Worm (Caenorhabditis elegans): ENCODE data around the gene T24F1.7.
A peak's percentile ranks its signal among the peaks of the same experiment; 100 is the strongest.

The T24F1.7 gene

DNA sequence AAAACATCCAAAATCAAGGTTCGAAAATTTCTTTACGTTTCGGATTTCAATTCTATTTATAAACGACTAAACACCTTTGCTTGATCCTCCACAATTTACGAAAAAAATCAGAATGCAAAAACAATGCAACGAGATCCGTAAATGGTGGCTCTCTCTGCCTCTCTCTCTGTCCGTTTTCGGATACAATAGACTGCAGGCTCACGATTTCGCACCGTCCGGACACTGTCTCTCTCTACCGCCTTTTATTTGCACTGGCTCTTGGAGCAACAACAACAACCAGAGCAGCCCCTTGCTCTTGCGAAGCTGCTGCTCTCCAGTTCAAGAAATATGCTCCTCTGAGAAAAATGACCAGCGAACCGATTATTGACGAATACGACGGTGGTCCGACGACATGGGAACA lies at the start of gene T24F1.7:
T24F1.7 (plus strand) TSS at position 301 of the 400 bp plus-strand sequence.
- TF ChIP-seq F10B5.3 (tag; optimal IDR thresholded peaks at IDR 0.05) (no peak), fkh-10 (GFP tag; optimal IDR thresholded peaks at IDR 0.05) (no peak), Y105C5A.15 (GFP tag; IDR thresholded peaks at IDR 0.05) (no peak), set-16 (GFP tag; IDR thresholded peaks at IDR 0.05) (peak; percentile 34; the same call in 1 of the 2 replicates), D1046.2 (GFP tag; IDR thresholded peaks at IDR 0.05) (0 out of 2 replicates have a peak, but pooled peaks have one; percentile 5), nhr-77 (tag; optimal IDR thresholded peaks at IDR 0.05) (no peak), nhr-25 (tag; optimal IDR thresholded peaks at IDR 0.05; ENCODE audit: borderline replicate concordance, insufficient read depth) (no peak), ztf-11 (tag; optimal IDR thresholded peaks at IDR 0.05) (no peak), nhr-237 (tag; optimal IDR thresholded peaks at IDR 0.05) (no peak), aha-1 (tag) (peak; percentile 72), php-3 (GFP tag; IDR thresholded peaks at IDR 0.05) (no peak), nhr-76 (tag; optimal IDR thresholded peaks at IDR 0.05) (no peak)

DNA sequence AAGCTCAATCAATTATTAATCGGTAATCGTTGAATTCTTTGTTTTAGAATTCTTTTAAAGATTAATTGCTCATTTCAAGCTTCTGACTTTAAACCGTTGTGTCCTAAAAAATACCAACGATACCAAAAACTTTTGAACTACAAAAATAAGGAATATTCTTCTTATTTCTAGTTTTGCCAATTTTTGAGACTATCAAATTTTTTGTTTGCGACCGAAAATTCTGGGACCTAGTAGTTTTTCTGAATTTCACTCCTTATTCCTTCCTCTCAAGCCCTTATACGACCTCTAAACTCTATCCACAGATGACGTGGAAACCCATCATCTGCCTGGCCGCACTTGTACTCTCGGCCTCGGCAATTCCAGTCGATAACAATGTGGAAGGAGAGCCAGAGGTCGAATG lies 43.5 kb upstream of the T24F1.7 start, which contains the start of gene cut-1:
cut-1 (plus strand) TSS at position 301 of the 400 bp plus-strand sequence.
- no peak for TF ChIP-seq snpc-1.2 (GFP tag; IDR thresholded peaks at IDR 0.05)
- TF ChIP-seq nhr-25 (tag; optimal IDR thresholded peaks at IDR 0.05; ENCODE audit: borderline replicate concordance, insufficient read depth), result no peak
- TF ChIP-seq F37D6.2 (tag; optimal IDR thresholded peaks at IDR 0.05), result no peak
- TF ChIP-seq nhr-11 (tag; optimal IDR thresholded peaks at IDR 0.05), result no peak
- TF ChIP-seq lir-3 (tag; optimal IDR thresholded peaks at IDR 0.05), result no peak
- TF ChIP-seq spr-3 (GFP tag; optimal IDR thresholded peaks at IDR 0.05), result no peak
- TF ChIP-seq dmd-9 (GFP tag; IDR thresholded peaks at IDR 0.05), result no peak
- no peak for TF ChIP-seq daf-8 (GFP tag; IDR thresholded peaks at IDR 0.05)
- TF ChIP-seq lin-29 (GFP tag; IDR thresholded peaks at IDR 0.05), result no peak
- no peak for TF ChIP-seq T20F7.1 (GFP tag; optimal IDR thresholded peaks at IDR 0.05)
- no peak for TF ChIP-seq ceh-32 (tag; optimal IDR thresholded peaks at IDR 0.05; ENCODE audit: poor library complexity)

DNA sequence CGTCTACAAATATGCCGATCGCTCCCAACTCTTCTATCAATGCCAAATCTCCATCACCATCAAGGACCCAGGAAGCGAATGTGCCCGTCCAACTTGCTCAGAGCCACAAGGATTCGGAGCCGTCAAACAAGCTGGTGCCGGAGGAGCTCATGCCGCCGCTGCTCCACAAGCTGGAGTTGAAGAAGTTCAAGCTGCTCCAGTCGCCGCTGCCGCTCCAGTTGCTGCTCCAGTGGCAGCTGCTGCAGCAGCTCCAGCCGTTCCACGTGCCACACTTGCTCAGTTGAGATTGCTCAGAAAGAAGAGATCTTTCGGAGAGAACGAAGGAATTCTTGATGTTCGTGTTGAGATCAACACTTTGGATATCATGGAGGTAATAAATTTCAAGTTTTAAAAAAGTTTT lies 41.5 kb upstream of the T24F1.7 start:
- TF ChIP-seq set-16 (GFP tag; IDR thresholded peaks at IDR 0.05), result peak; percentile 91
- TF ChIP-seq daf-8 (GFP tag; IDR thresholded peaks at IDR 0.05), result no peak
- no peak for TF ChIP-seq lin-29 (GFP tag; IDR thresholded peaks at IDR 0.05)
- no peak for TF ChIP-seq pha-4 (GFP tag; IDR thresholded peaks at IDR 0.05)
- no peak for TF ChIP-seq pha-4 (tag; optimal IDR thresholded peaks at IDR 0.05)
- TF ChIP-seq ceh-20 (GFP tag; IDR thresholded peaks at IDR 0.05), result no peak

DNA sequence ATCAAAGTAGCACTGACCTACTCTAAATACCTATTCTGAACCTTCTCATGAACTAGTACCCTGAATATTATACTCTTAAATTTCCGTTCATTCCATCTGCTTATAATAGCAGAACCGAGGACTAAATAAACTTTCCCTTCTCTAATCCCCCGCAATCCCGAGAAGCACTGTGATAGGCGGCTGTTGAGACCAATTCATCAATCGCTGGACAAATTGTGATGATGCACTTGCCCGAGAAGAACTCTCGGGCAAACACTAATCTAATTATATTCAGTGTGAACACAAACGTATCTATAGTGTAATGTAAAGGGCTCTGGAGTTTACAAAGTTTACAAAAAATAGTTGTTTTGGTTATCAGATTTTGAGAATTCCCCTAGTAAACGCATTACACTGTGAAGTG lies 37.4 kb upstream of the T24F1.7 start:
- TF ChIP-seq egl-43 (GFP tag; IDR thresholded peaks at IDR 0.05) (no peak), pqm-1 (tag; optimal IDR thresholded peaks at IDR 0.05) (no peak), pha-4 (GFP tag; IDR thresholded peaks at IDR 0.05) (no peak), pha-4 (tag; optimal IDR thresholded peaks at IDR 0.05) (no peak), nhr-28 (tag; optimal IDR thresholded peaks at IDR 0.05) (no peak), F49E8.2 (tag; optimal IDR thresholded peaks at IDR 0.05; ENCODE audit: borderline replicate concordance) (no peak)

DNA sequence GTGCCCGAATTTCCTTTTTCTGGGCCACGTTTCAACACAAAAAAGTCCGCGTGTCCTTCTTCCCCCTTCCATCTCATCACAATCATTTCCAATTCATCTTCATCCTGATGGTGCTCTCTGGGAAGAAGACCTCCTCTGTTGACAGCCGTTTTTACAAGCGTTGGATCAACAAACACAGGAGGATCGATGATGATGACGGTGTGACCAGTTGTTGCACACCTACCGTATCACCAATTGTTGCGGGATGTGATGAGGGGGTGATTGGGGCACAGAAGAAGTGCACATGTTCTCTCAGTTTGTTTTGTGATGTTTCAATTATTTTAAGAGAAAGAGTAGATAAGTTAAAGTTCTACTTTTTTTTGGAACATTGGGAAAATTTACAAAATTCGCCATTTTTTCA lies 36.8 kb upstream of the T24F1.7 start:
- no peak for TF ChIP-seq tag-97 (GFP tag; IDR thresholded peaks at IDR 0.05)
- no peak for TF ChIP-seq ztf-11 (tag; optimal IDR thresholded peaks at IDR 0.05)
- no peak for TF ChIP-seq daf-19 (GFP tag; conservative IDR thresholded peaks at IDR 0.05)
- no peak for TF ChIP-seq ZK546.5 (tag; optimal IDR thresholded peaks at IDR 0.05)
- no peak for TF ChIP-seq hif-1 (tag; optimal IDR thresholded peaks at IDR 0.05)
- TF ChIP-seq R02D3.7 (tag; optimal IDR thresholded peaks at IDR 0.05), result no peak
- no peak for TF ChIP-seq Y5F2A.4 (GFP tag; optimal IDR thresholded peaks at IDR 0.05)
- no peak for TF ChIP-seq unc-130 (GFP tag; optimal IDR thresholded peaks at IDR 0.05)
- TF ChIP-seq php-3 (GFP tag; IDR thresholded peaks at IDR 0.05), result no peak
- TF ChIP-seq ctbp-1 (GFP tag; IDR thresholded peaks at IDR 0.05), result no peak
- TF ChIP-seq ZK337.2 (GFP tag; IDR thresholded peaks at IDR 0.05), result no peak
- no peak for TF ChIP-seq T26A8.4 (GFP tag; IDR thresholded peaks at IDR 0.05)
- no peak for TF ChIP-seq nhr-41 (GFP tag; IDR thresholded peaks at IDR 0.05)
- TF ChIP-seq nhr-237 (tag; optimal IDR thresholded peaks at IDR 0.05), result no peak
- no peak for TF ChIP-seq tra-1 (GFP tag; IDR thresholded peaks at IDR 0.05)
- TF ChIP-seq nhr-6 (tag; optimal IDR thresholded peaks at IDR 0.05), result no peak
- no peak for TF ChIP-seq zag-1 (tag; optimal IDR thresholded peaks at IDR 0.05)
- TF ChIP-seq nhr-77 (tag; optimal IDR thresholded peaks at IDR 0.05), result no peak
- no peak for TF ChIP-seq nhr-76 (tag; optimal IDR thresholded peaks at IDR 0.05)
- TF ChIP-seq ceh-44 (GFP tag; IDR thresholded peaks at IDR 0.05), result no peak
